Fruit fly (Drosophila melanogaster): ENCODE results near the gene CG6006.

Gene CG6006

DNA sequence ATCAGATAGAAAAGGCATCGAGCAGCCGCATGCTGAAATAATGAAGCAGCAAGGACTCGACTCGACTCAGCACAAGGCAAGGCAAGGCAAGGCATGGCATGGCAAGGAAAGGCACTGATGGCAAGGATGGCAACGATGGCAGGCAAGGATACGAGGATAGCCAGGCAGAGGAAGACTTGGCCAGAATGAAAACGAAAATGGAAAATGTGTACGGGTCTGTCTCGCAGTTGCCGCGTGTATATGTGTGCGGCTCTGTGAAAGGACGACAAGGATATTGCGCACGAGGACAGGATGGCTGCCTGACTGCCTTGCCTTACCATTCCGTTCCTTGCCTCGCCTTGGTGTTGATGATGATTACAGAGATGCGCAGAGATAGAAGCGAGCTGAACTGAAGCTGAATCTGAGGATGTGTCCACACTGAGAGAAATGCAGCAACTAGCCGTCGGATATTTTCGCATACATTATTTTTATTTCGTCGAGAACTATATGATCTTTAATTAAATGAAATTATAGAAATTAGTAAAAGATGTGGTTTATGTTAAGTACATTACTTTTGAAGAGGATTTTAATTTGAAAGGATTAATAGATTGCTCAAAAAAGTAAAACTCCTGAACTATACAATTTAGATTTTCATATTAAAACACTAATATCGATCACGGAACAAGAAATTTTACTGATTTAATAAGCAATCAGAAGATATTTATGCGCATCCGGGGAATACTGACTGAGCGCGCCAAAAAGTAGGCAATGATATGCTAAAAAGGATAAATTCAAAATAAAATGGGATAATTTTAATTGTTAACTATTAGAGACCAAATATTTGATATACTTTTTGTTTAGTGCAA, 59.9 kb downstream of the CG6006 start (continued):
- TF ChIP-seq CG6854 (GFP tag; optimal IDR thresholded peaks at IDR 0.05): no peak
- peak; percentile 24 for TF ChIP-seq Met (GFP tag; optimal IDR thresholded peaks at IDR 0.05)
- TF ChIP-seq Hr39 (GFP tag; optimal IDR thresholded peaks at IDR 0.05): peak; percentile 24
- TF ChIP-seq Lpt (GFP tag; optimal IDR thresholded peaks at IDR 0.05): no peak
- TF ChIP-seq OdsH (GFP tag; optimal IDR thresholded peaks at IDR 0.05): peak; percentile 47
- peak; percentile 17 for TF ChIP-seq cyc (GFP tag; optimal IDR thresholded peaks at IDR 0.05)
- no peak for TF ChIP-seq dac (GFP tag; optimal IDR thresholded peaks at IDR 0.05)
- no peak for TF ChIP-seq CG8119 (GFP tag; IDR thresholded peaks at IDR 0.05)
- peak; percentile 31 for TF ChIP-seq CG10631 (GFP tag; optimal IDR thresholded peaks at IDR 0.05)
- peak; percentile 24 for TF ChIP-seq pdm3 (GFP tag; optimal IDR thresholded peaks at IDR 0.05)

DNA sequence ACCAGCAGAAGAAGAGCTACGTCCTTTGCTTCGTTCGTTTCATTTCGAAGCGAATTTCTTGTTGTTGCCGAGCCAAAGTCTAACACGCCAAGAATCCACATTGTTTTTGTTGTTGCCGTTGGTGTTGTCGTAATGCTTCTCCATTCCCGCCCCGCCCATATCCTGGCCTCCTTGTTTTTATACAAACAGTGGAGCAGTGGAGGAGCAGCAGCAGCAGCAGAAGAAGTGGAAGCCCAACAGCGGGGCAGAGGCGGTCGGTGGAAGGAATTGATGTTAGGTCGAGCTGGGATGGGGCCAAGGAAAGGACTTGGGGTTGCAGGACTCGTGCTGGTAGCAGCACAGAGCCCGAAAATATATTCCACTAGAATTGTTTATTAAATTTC, 60.5 kb downstream of the CG6006 start:
- TF ChIP-seq Eip78C (GFP tag) (no peak), CG6276 (GFP tag; optimal IDR thresholded peaks at IDR 0.05) (no peak), pdm3 (GFP tag; optimal IDR thresholded peaks at IDR 0.05) (no peak), CG32006 (GFP tag; optimal IDR thresholded peaks at IDR 0.05) (no peak), salr (GFP tag; optimal IDR thresholded peaks at IDR 0.05) (no peak), CG16779 (tag; optimal IDR thresholded peaks at IDR 0.05) (no peak), Ets21C (GFP tag; optimal IDR thresholded peaks at IDR 0.05) (no peak), Hr39 (GFP tag; optimal IDR thresholded peaks at IDR 0.05) (no peak)

DNA sequence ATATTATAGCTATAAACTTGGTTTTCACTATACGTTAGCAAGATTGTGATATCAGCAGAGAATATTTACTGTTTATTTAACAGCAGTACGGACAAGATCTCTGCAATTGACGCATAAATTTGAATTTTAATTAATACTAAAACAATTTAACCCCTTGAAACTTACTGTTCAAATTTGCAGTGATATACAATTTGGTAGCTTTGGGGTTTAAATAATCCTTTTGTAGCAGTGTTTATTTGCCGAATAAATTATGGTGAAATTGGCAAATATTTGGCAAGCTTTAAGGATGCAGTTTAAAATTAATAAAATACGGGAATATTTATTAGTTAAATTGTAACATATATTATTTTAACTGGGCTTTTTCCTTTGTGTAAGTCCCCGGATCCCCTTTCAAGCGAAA, 62.6 kb downstream of the CG6006 start:
- TF ChIP-seq OdsH (GFP tag; optimal IDR thresholded peaks at IDR 0.05): peak; percentile 48
- peak; percentile 7 for TF ChIP-seq Sox15 (GFP tag; optimal IDR thresholded peaks at IDR 0.05)
- no peak for TF ChIP-seq Hr38 (GFP tag; optimal IDR thresholded peaks at IDR 0.05)
- peak; percentile 29; the same call in 1 of the 3 replicates for TF ChIP-seq eg (GFP tag; IDR thresholded peaks at IDR 0.05)
- peak; percentile 36 for TF ChIP-seq CG34406 (GFP tag; optimal IDR thresholded peaks at IDR 0.05)
- TF ChIP-seq CG10631 (GFP tag; optimal IDR thresholded peaks at IDR 0.05): peak; percentile 14
- TF ChIP-seq Ets21C (GFP tag; optimal IDR thresholded peaks at IDR 0.05): no peak
- peak; percentile 27 for TF ChIP-seq pdm3 (GFP tag; optimal IDR thresholded peaks at IDR 0.05)
- TF ChIP-seq dsx (GFP tag; optimal IDR thresholded peaks at IDR 0.05; ENCODE audit: poor library complexity, severe bottlenecking): no peak
- TF ChIP-seq CG6808 (GFP tag; optimal IDR thresholded peaks at IDR 0.05): no peak
- peak; percentile 33 for TF ChIP-seq spab (GFP tag; optimal IDR thresholded peaks at IDR 0.05)
- peak; percentile 30 for TF ChIP-seq Ets96B (tag; optimal IDR thresholded peaks at IDR 0.05)
- no peak for TF ChIP-seq CG9139 (GFP tag; optimal IDR thresholded peaks at IDR 0.05)
- TF ChIP-seq Blimp-1 (GFP tag; optimal IDR thresholded peaks at IDR 0.05): no peak
- TF ChIP-seq dac (GFP tag; optimal IDR thresholded peaks at IDR 0.05): peak; percentile 19
- TF ChIP-seq achi (GFP tag; optimal IDR thresholded peaks at IDR 0.05): peak; percentile 29
- peak; percentile 37 for TF ChIP-seq CG10669 (GFP tag; optimal IDR thresholded peaks at IDR 0.05)
- peak; percentile 15 for TF ChIP-seq CG31627 (GFP tag; optimal IDR thresholded peaks at IDR 0.05)
- TF ChIP-seq cyc (GFP tag; optimal IDR thresholded peaks at IDR 0.05): peak; percentile 10
- TF ChIP-seq CG8632 (GFP tag; optimal IDR thresholded peaks at IDR 0.05): no peak
- peak; percentile 21 for TF ChIP-seq Hr39 (GFP tag; optimal IDR thresholded peaks at IDR 0.05)
- no peak for TF ChIP-seq CG8119 (GFP tag; IDR thresholded peaks at IDR 0.05)
- no peak for TF ChIP-seq CG11294 (GFP tag; IDR thresholded peaks at IDR 0.05)
- TF ChIP-seq CG6163 (GFP tag; IDR thresholded peaks at IDR 0.05): no peak
- TF ChIP-seq CG6854 (GFP tag; optimal IDR thresholded peaks at IDR 0.05): no peak
- no peak for TF ChIP-seq Lpt (GFP tag; optimal IDR thresholded peaks at IDR 0.05)
- no peak for TF ChIP-seq CG11762 (GFP tag; optimal IDR thresholded peaks at IDR 0.05; ENCODE audit: insufficient read depth)
- TF ChIP-seq CG8319 (GFP tag; optimal IDR thresholded peaks at IDR 0.05): no peak
- no peak for TF ChIP-seq CG1621 (tag; optimal IDR thresholded peaks at IDR 0.05)
- TF ChIP-seq CG6792 (GFP tag; optimal IDR thresholded peaks at IDR 0.05): peak; percentile 9
- TF ChIP-seq CG15336 (GFP tag; IDR thresholded peaks at IDR 0.05): no peak
- TF ChIP-seq CG32006 (GFP tag; optimal IDR thresholded peaks at IDR 0.05): peak; percentile 65
- peak; percentile 12 for TF ChIP-seq net (GFP tag; optimal IDR thresholded peaks at IDR 0.05)
- peak; percentile 62 for TF ChIP-seq Hr4 (GFP tag; optimal IDR thresholded peaks at IDR 0.05)
- TF ChIP-seq vri (GFP tag; optimal IDR thresholded peaks at IDR 0.05): no peak
- TF ChIP-seq CG3919 (GFP tag; optimal IDR thresholded peaks at IDR 0.05): no peak
- TF ChIP-seq esn (GFP tag; optimal IDR thresholded peaks at IDR 0.05): peak; percentile 46
- TF ChIP-seq acj6 (GFP tag; optimal IDR thresholded peaks at IDR 0.05): peak; percentile 37
- TF ChIP-seq fd59A (GFP tag; optimal IDR thresholded peaks at IDR 0.05): peak; percentile 8
- TF ChIP-seq Eip93F (GFP tag; optimal IDR thresholded peaks at IDR 0.05): no peak
